Fruit fly (Drosophila melanogaster): Measurements from ENCODE around the gene CG4631.

CG4631 gene

DNA sequence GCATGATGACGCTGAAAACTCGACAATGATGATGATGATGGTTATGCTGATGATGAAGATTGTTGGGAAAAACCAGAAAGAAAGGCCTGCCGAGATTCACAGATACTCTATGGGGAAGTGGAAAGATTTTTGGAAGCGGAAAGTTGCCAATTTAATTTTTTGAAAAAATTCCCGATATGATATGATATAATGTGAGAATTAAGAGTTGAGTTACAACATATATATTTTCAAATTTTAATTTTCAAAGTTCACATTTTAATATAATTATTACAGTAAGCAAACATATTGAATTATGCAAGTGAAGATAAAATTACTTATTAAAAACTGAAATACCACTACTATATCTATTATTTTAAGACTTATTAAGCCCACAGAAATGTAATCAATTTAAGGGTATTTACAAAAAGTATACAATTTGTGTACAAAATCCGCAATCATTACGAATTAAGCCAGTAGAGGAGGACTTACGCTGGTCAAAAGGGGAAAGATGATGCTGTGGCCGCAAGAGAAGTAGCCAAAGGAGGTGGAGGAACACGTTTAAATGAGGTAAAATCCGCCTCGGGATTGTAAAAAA lies 13.2 kb upstream of the CG4631 start:
- TF ChIP-seq Hnf4 (GFP tag; optimal IDR thresholded peaks at IDR 0.05) (no peak), h (GFP tag; optimal IDR thresholded peaks at IDR 0.05) (peak; percentile 10), sv (GFP tag; optimal IDR thresholded peaks at IDR 0.05) (no peak), fru (GFP tag; optimal IDR thresholded peaks at IDR 0.05) (peak; percentile 10), HLH106 (tag; optimal IDR thresholded peaks at IDR 0.05) (peak; percentile 15), foxo (GFP tag; optimal IDR thresholded peaks at IDR 0.05) (peak in 1 of 2 experiments; percentile 8), br (GFP tag; optimal IDR thresholded peaks at IDR 0.05) (no peak), N (GFP tag; optimal IDR thresholded peaks at IDR 0.05) (no peak), psq (GFP tag; optimal IDR thresholded peaks at IDR 0.05) (peak; percentile 19), Sp1 (GFP tag; optimal IDR thresholded peaks at IDR 0.05) (peak; percentile 28), dl (GFP tag; optimal IDR thresholded peaks at IDR 0.05; ENCODE audit: insufficient read depth in 1 of 2, partially characterized antibody in 2 of 2) (no peak), woc (GFP tag; optimal IDR thresholded peaks at IDR 0.05) (peak; percentile 7)

DNA sequence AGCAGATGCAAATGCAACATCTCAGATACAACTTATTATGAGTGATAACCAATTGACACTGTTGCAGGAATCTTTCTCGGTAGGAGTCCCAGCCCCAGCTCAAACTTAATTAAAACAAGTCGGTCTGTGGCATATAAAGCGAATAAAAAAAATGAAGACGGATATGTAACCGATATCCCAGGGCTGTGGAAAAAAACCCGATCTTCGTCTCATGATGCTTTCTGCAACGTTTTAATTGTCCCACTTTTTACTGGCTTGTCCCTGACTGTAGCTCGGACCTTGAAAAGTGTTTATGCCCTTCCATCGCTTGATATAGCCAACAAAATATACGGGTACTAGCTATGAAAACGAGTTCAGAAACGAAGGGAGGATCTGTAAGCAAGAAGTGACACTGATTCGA lies 12.5 kb upstream of the CG4631 start:
- TF ChIP-seq h (GFP tag; optimal IDR thresholded peaks at IDR 0.05), result no peak
- TF ChIP-seq CrebA (GFP tag; optimal IDR thresholded peaks at IDR 0.05; ENCODE audit: borderline replicate concordance), result no peak
- TF ChIP-seq sage (GFP tag; optimal IDR thresholded peaks at IDR 0.05), result no peak
- no peak for TF ChIP-seq CG9705 (GFP tag; optimal IDR thresholded peaks at IDR 0.05)
- TF ChIP-seq Myc (optimal IDR thresholded peaks at IDR 0.05), result no peak

DNA sequence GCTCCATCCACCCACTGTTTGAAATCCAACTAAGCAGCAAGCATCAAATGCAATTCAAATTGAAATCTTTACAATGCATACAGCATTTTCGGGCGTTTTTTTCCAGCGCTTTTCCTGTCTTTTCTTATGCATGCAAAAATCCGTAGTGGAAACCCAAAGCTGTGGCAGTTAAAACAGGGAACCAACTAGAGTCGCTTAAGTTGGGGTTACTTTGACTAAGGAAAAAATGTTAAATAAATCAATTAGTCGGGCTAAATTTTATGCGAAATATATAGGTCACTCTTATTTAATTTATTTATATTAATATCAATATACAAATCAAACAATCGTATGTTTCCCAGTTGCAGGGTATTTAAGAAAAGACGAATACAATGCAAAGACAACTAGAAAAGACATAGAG lies 11.2 kb upstream of the CG4631 start:
- TF ChIP-seq lola (GFP tag; optimal IDR thresholded peaks at IDR 0.05), result no peak
- TF ChIP-seq N (GFP tag; optimal IDR thresholded peaks at IDR 0.05), result no peak
- TF ChIP-seq Rel (GFP tag; optimal IDR thresholded peaks at IDR 0.05), result no peak
- TF ChIP-seq Rel (tag; optimal IDR thresholded peaks at IDR 0.05), result no peak
- no peak for TF ChIP-seq Dfd (GFP tag; optimal IDR thresholded peaks at IDR 0.05)
- TF ChIP-seq foxo (GFP tag; optimal IDR thresholded peaks at IDR 0.05), result no peak
- TF ChIP-seq Mio (GFP tag; optimal IDR thresholded peaks at IDR 0.05), result no peak
- no peak for TF ChIP-seq jim (GFP tag; optimal IDR thresholded peaks at IDR 0.05)
- TF ChIP-seq dmrt93B (GFP tag; optimal IDR thresholded peaks at IDR 0.05), result no peak
- TF ChIP-seq dl (GFP tag; optimal IDR thresholded peaks at IDR 0.05; ENCODE audit: insufficient read depth in 1 of 2, partially characterized antibody in 2 of 2), result no peak
- no peak for TF ChIP-seq CrebA (GFP tag; optimal IDR thresholded peaks at IDR 0.05; ENCODE audit: borderline replicate concordance)
- TF ChIP-seq woc (GFP tag; optimal IDR thresholded peaks at IDR 0.05), result no peak
- TF ChIP-seq rgr (GFP tag; optimal IDR thresholded peaks at IDR 0.05), result no peak
- no peak for TF ChIP-seq sage (GFP tag; optimal IDR thresholded peaks at IDR 0.05)
- no peak for TF ChIP-seq Hr78 (GFP tag; optimal IDR thresholded peaks at IDR 0.05)
- TF ChIP-seq sv (GFP tag; optimal IDR thresholded peaks at IDR 0.05), result no peak
- no peak for TF ChIP-seq CG9705 (GFP tag; optimal IDR thresholded peaks at IDR 0.05)
- no peak for TF ChIP-seq OdsH (GFP tag; optimal IDR thresholded peaks at IDR 0.05)
- TF ChIP-seq GATAd (GFP tag; optimal IDR thresholded peaks at IDR 0.05), result no peak
- TF ChIP-seq h (GFP tag; optimal IDR thresholded peaks at IDR 0.05), result no peak
- no peak for TF ChIP-seq dsf (GFP tag; optimal IDR thresholded peaks at IDR 0.05; ENCODE audit: borderline replicate concordance)

DNA sequence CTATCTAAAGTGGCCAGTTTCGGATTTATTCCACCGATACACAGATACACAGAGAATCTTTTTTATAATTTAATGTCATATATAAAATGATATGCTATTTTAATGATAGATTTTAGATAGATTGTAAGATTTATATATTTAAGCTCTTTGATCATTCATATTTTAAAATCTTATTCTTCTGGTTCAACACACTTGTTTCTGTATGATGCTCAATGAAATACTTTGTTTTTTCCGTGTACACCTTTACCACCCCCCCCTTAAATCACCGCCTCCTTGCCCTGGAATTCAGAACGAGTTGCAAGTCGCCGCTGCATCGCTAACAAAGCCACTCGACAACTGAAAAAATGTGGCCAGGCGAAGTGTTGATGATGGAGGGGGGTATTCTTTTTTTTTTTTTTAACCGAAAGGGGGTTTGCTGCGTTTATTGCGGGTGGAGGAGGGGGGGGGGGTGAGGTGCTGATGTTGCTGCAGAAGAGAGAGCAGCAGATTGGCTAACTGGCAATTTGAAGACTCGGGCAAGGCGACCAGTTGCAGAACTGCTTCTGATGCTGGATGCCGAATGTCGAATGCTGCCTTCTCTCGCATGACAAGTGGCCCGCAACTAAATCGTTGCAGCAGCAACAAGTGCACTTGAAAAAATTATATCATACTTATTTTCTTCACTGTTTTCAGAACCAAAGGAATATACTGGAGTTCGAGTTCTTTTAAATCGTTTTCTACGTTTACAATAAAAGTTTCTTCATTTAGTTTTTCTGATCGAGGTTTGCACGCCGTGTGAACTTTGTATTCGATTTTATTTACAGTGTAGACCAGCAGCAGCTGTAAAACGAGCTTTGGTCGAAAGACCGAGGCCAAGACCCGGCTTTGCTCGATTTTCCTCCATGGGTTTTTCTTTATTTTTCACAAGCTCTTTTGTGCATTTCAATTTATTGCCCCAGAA lies 9.1 kb upstream of the CG4631 start:
- TF ChIP-seq dsf (GFP tag; optimal IDR thresholded peaks at IDR 0.05; ENCODE audit: borderline replicate concordance) (peak; percentile 56), tai (GFP tag; optimal IDR thresholded peaks at IDR 0.05) (peak; percentile 87), Hnf4 (GFP tag; optimal IDR thresholded peaks at IDR 0.05) (peak; percentile 95), br (GFP tag; optimal IDR thresholded peaks at IDR 0.05) (peak; percentile 95), Sp1 (GFP tag; optimal IDR thresholded peaks at IDR 0.05) (peak; percentile 90), psq (GFP tag; optimal IDR thresholded peaks at IDR 0.05) (peak; percentile 82), woc (GFP tag; optimal IDR thresholded peaks at IDR 0.05) (peak; percentile 84), Hr83 (GFP tag; optimal IDR thresholded peaks at IDR 0.05; ENCODE audit: poor library complexity, severe bottlenecking) (peak; percentile 62), dl (GFP tag; optimal IDR thresholded peaks at IDR 0.05; ENCODE audit: insufficient read depth in 1 of 2, partially characterized antibody in 2 of 2) (no peak), sage (GFP tag; optimal IDR thresholded peaks at IDR 0.05) (peak; percentile 91), CrebA (GFP tag; optimal IDR thresholded peaks at IDR 0.05; ENCODE audit: borderline replicate concordance) (peak; percentile 47), brk (GFP tag; optimal IDR thresholded peaks at IDR 0.05) (peak; percentile 89), h (GFP tag; optimal IDR thresholded peaks at IDR 0.05) (peak; percentile 94), Jra (GFP tag; optimal IDR thresholded peaks at IDR 0.05) (peak; percentile 87), Dfd (GFP tag; optimal IDR thresholded peaks at IDR 0.05) (no peak), ey (GFP tag; optimal IDR thresholded peaks at IDR 0.05) (peak; percentile 94), CG32264 (GFP tag; optimal IDR thresholded peaks at IDR 0.05) (peak; percentile 90), rgr (GFP tag; optimal IDR thresholded peaks at IDR 0.05) (peak; percentile 93), pan (optimal IDR thresholded peaks at IDR 0.05) (no peak), CG9705 (GFP tag; optimal IDR thresholded peaks at IDR 0.05) (peak; percentile 88), N (GFP tag; optimal IDR thresholded peaks at IDR 0.05) (no peak), jim (GFP tag; optimal IDR thresholded peaks at IDR 0.05) (peak; percentile 9), dmrt93B (GFP tag; optimal IDR thresholded peaks at IDR 0.05) (peak; percentile 86), usp (GFP tag; optimal IDR thresholded peaks at IDR 0.05) (no peak), Mio (GFP tag; optimal IDR thresholded peaks at IDR 0.05) (peak; percentile 48), Vsx2 (GFP tag; optimal IDR thresholded peaks at IDR 0.05; ENCODE audit: partially characterized antibody) (no peak), Dif (GFP tag; optimal IDR thresholded peaks at IDR 0.05; ENCODE audit: partially characterized antibody) (peak; percentile 46), Abd-B (GFP tag; optimal IDR thresholded peaks at IDR 0.05) (no peak)
